Fruit fly (Drosophila melanogaster): Measurements from ENCODE around the gene Sgs3.
A peak's percentile ranks its signal among the peaks of the same experiment; 100 is the strongest.

Sgs3 gene

dm6 chr3L:11540330-11540702 is 28.3 kb downstream of the Sgs3 start (continued):
- TF ChIP-seq h (optimal IDR thresholded peaks at IDR 0.05) (no peak), CG8388 (GFP tag; optimal IDR thresholded peaks at IDR 0.05) (no peak), CG6791 (GFP tag; IDR thresholded peaks at IDR 0.05; ENCODE audit: partially characterized antibody) (no peak), sug (tag; optimal IDR thresholded peaks at IDR 0.05) (peak; percentile 16), Opbp (GFP tag; IDR thresholded peaks at IDR 0.05; ENCODE audit: partially characterized antibody) (no peak), esg (GFP tag; conservative IDR thresholded peaks at IDR 0.05) (no peak), CG13287 (GFP tag; IDR thresholded peaks at IDR 0.05; ENCODE audit: partially characterized antibody) (no peak), CG4707 (GFP tag; optimal IDR thresholded peaks at IDR 0.05) (peak; percentile 40), unpg (GFP tag; optimal IDR thresholded peaks at IDR 0.05) (peak; percentile 38), CG4617 (GFP tag; optimal IDR thresholded peaks at IDR 0.05; ENCODE audit: borderline replicate concordance) (no peak), hth (optimal IDR thresholded peaks at IDR 0.05) (no peak), nom (GFP tag; optimal IDR thresholded peaks at IDR 0.05) (no peak), B-H2 (GFP tag; optimal IDR thresholded peaks at IDR 0.05) (no peak), org-1 (GFP tag; optimal IDR thresholded peaks at IDR 0.05) (peak; percentile 57), CG15269 (tag; optimal IDR thresholded peaks at IDR 0.05) (no peak), Lim3 (GFP tag; IDR thresholded peaks at IDR 0.05) (no peak), Blimp-1 (GFP tag; optimal IDR thresholded peaks at IDR 0.05) (peak; percentile 45), Rx (GFP tag; IDR thresholded peaks at IDR 0.05) (no peak), nmo (GFP tag; optimal IDR thresholded peaks at IDR 0.05) (no peak), pros (GFP tag; optimal IDR thresholded peaks at IDR 0.05) (no peak), CG1832 (GFP tag; optimal IDR thresholded peaks at IDR 0.05) (no peak), CG18619 (GFP tag; optimal IDR thresholded peaks at IDR 0.05) (peak; percentile 25), B-H1 (GFP tag; IDR thresholded peaks at IDR 0.05) (no peak; the same call in 2 of the 3 replicates), CG13296 (GFP tag; optimal IDR thresholded peaks at IDR 0.05) (peak; percentile 55), ac (GFP tag; optimal IDR thresholded peaks at IDR 0.05) (no peak), D19A (tag; optimal IDR thresholded peaks at IDR 0.05) (no peak), CG7928 (GFP tag; optimal IDR thresholded peaks at IDR 0.05) (no peak), CG12155 (GFP tag; optimal IDR thresholded peaks at IDR 0.05) (no peak), CG4360 (GFP tag; IDR thresholded peaks at IDR 0.05) (no peak), Spps (tag; optimal IDR thresholded peaks at IDR 0.05) (no peak), CG6654 (GFP tag; optimal IDR thresholded peaks at IDR 0.05) (no peak), gsb-n (tag; optimal IDR thresholded peaks at IDR 0.05) (peak; percentile 55), CG14965 (GFP tag; optimal IDR thresholded peaks at IDR 0.05; ENCODE audit: borderline replicate concordance) (no peak), Sin3A (optimal IDR thresholded peaks at IDR 0.05) (no peak), HLH3B (GFP tag; IDR thresholded peaks at IDR 0.05) (no peak), run (tag; optimal IDR thresholded peaks at IDR 0.05) (no peak), eyg (GFP tag; optimal IDR thresholded peaks at IDR 0.05) (peak; percentile 64), wdn (GFP tag; IDR thresholded peaks at IDR 0.05) (no peak), nerfin-1 (tag; optimal IDR thresholded peaks at IDR 0.05) (peak; percentile 8), CG2678 (tag; optimal IDR thresholded peaks at IDR 0.05) (peak; percentile 44), CG2116 (GFP tag; optimal IDR thresholded peaks at IDR 0.05) (no peak), CG7963 (GFP tag; IDR thresholded peaks at IDR 0.05; ENCODE audit: partially characterized antibody) (no peak), CG11085 (GFP tag; IDR thresholded peaks at IDR 0.05) (no peak), CG4282 (GFP tag; optimal IDR thresholded peaks at IDR 0.05) (no peak), vfl (GFP tag; optimal IDR thresholded peaks at IDR 0.05) (no peak), salm (tag; optimal IDR thresholded peaks at IDR 0.05) (no peak), ftz-f1 (GFP tag; optimal IDR thresholded peaks at IDR 0.05) (no peak), CG3407 (GFP tag; optimal IDR thresholded peaks at IDR 0.05) (peak; percentile 63), CG8089 (GFP tag; optimal IDR thresholded peaks at IDR 0.05) (no peak), CTCF (GFP tag; optimal IDR thresholded peaks at IDR 0.05) (no peak), pum (GFP tag; optimal IDR thresholded peaks at IDR 0.05) (no peak), CG6765 (GFP tag; optimal IDR thresholded peaks at IDR 0.05) (no peak), CG30431 (GFP tag; optimal IDR thresholded peaks at IDR 0.05) (no peak)

Data from whole organism, embryonic.